ENCODE assay signal across 1 fruit fly cellular context in the genomic region with DNA sequence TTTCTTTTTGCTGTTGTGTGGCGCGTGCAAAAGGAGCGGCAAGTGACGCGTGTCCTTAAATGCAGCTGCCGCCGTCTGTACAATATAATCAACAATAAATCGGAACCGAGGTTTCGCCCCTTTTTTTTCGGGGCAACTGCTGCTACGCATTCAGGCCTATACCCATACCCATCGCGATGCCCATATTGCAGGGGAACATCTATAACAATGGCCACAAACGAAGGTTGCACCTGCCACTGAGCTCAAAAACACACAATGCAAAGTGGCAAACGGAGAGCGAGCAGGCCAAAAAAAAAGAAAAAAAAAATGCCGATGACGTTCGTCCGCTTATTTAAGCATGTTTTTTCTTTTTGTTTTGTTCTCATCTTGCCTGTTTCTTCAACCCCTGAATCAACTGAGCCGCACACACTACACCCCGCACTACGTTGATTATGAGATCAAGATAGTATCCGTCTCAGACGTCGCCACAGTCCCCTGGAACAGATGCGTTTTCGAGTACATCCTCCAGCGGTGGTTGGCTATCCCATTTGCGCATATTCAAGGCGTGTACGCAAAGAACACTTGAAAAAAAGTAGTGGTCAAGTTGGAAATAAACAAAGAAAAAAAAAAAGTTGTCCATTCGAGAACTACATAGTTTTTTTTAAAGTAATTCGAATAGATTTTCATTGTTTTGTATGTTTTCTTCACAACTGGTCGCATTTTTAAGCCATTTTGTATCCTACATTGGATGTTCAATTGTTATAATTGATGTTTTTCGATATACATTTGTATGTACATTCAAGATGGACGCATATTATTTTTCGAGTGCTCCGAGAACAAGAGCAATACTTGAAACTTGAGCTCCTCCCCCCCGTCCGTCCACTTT.
A peak's percentile ranks its signal among the peaks of the same experiment; 100 is the strongest.
TF ChIP-seq lines count a peak whose summit lies in the region.

No protein-coding gene starts in this region.

TF ChIP-seq in whole organism, embryonic, 481 proteins besides CTCF, POLR2A, EP300 and RAD21 (continued from another document):
- no peak for TF ChIP-seq psq (GFP tag; optimal IDR thresholded peaks at IDR 0.05; lab: Kevin White, UChicago)
- no peak for TF ChIP-seq Kr (GFP tag; optimal IDR thresholded peaks at IDR 0.05; lab: Kevin White, UChicago)
- no peak for TF ChIP-seq az2 (GFP tag; optimal IDR thresholded peaks at IDR 0.05; lab: Kevin White, UChicago)
- no peak for TF ChIP-seq CG3847 (GFP tag; IDR thresholded peaks at IDR 0.05; lab: Robert Waterston, UW)
- no peak for TF ChIP-seq CG14014 (GFP tag; IDR thresholded peaks at IDR 0.05; lab: Robert Waterston, UW)
- no peak for TF ChIP-seq GATAe (GFP tag; conservative IDR thresholded peaks at IDR 0.05; lab: Robert Waterston, UW)
- TF ChIP-seq NFAT (GFP tag; IDR thresholded peaks at IDR 0.05; lab: Robert Waterston, UW) = no peak
- no peak for TF ChIP-seq lbe (GFP tag; optimal IDR thresholded peaks at IDR 0.05; lab: Kevin White, UChicago)
- no peak for TF ChIP-seq pzg (GFP tag; optimal IDR thresholded peaks at IDR 0.05; lab: Kevin White, UChicago)
- TF ChIP-seq Hr39 (optimal IDR thresholded peaks at IDR 0.05; lab: Kevin White, UChicago) = no peak
- no peak for TF ChIP-seq ttk (GFP tag; IDR thresholded peaks at IDR 0.05; lab: Robert Waterston, UW)
- TF ChIP-seq wek (GFP tag; optimal IDR thresholded peaks at IDR 0.05; lab: Kevin White, UChicago) = no peak
- no peak for TF ChIP-seq Ets65A (GFP tag; lab: Kevin White, UChicago)
- TF ChIP-seq CG34422 (GFP tag; IDR thresholded peaks at IDR 0.05; lab: Robert Waterston, UW) = no peak
- no peak for TF ChIP-seq odd (GFP tag; optimal IDR thresholded peaks at IDR 0.05; lab: Kevin White, UChicago)
- no peak for TF ChIP-seq HLHmδ (GFP tag; optimal IDR thresholded peaks at IDR 0.05; lab: Kevin White, UChicago)
- no peak for TF ChIP-seq Rx (GFP tag; IDR thresholded peaks at IDR 0.05; lab: Robert Waterston, UW)
- no peak for TF ChIP-seq sug (tag; optimal IDR thresholded peaks at IDR 0.05; lab: Kevin White, UChicago)
- TF ChIP-seq ewg (GFP tag; optimal IDR thresholded peaks at IDR 0.05; lab: Kevin White, UChicago) = no peak
- TF ChIP-seq CG15696 (tag; optimal IDR thresholded peaks at IDR 0.05; lab: Kevin White, UChicago) = peak; percentile 64
- no peak for TF ChIP-seq CoRest (tag; optimal IDR thresholded peaks at IDR 0.05; lab: Kevin White, UChicago)
- TF ChIP-seq Dad (GFP tag; optimal IDR thresholded peaks at IDR 0.05; lab: Kevin White, UChicago) = no peak
- peak; percentile 91 for TF ChIP-seq sens (GFP tag; lab: Kevin White, UChicago)
- TF ChIP-seq phol (tag; optimal IDR thresholded peaks at IDR 0.05; lab: Kevin White, UChicago) = peak; percentile 47
- no peak for TF ChIP-seq CG13624 (GFP tag; optimal IDR thresholded peaks at IDR 0.05; lab: Kevin White, UChicago)
- no peak for TF ChIP-seq CG4820 (GFP tag; optimal IDR thresholded peaks at IDR 0.05; lab: Kevin White, UChicago)
- peak; percentile 94 for TF ChIP-seq pros (GFP tag; optimal IDR thresholded peaks at IDR 0.05; lab: Kevin White, UChicago)
- TF ChIP-seq CG14667 (GFP tag; IDR thresholded peaks at IDR 0.05; lab: Robert Waterston, UW) = no peak
- no peak for TF ChIP-seq CG13894 (tag; optimal IDR thresholded peaks at IDR 0.05; lab: Kevin White, UChicago)
- TF ChIP-seq sd (tag; optimal IDR thresholded peaks at IDR 0.05; lab: Kevin White, UChicago) = no peak
- TF ChIP-seq chn (GFP tag; optimal IDR thresholded peaks at IDR 0.05; lab: Kevin White, UChicago) = no peak
- TF ChIP-seq CG6254 (GFP tag; optimal IDR thresholded peaks at IDR 0.05; lab: Kevin White, UChicago) = no peak
- TF ChIP-seq CG1647 (GFP tag; optimal IDR thresholded peaks at IDR 0.05; lab: Kevin White, UChicago) = no peak
- no peak for TF ChIP-seq h (optimal IDR thresholded peaks at IDR 0.05; lab: Kevin White, UChicago)
- no peak for TF ChIP-seq CG9437 (GFP tag; optimal IDR thresholded peaks at IDR 0.05; lab: Kevin White, UChicago)
- TF ChIP-seq bcd (GFP tag; optimal IDR thresholded peaks at IDR 0.05; lab: Kevin White, UChicago) = no peak
- no peak for TF ChIP-seq cg (GFP tag; optimal IDR thresholded peaks at IDR 0.05; lab: Kevin White, UChicago)
- peak; percentile 49 for TF ChIP-seq dmrt11E (tag; optimal IDR thresholded peaks at IDR 0.05; lab: Kevin White, UChicago)
- TF ChIP-seq CG18764 (GFP tag; optimal IDR thresholded peaks at IDR 0.05; lab: Kevin White, UChicago) = no peak
- TF ChIP-seq CG6813 (GFP tag; optimal IDR thresholded peaks at IDR 0.05; lab: Kevin White, UChicago) = peak; percentile 6
- no peak for TF ChIP-seq CG9215 (GFP tag; IDR thresholded peaks at IDR 0.05; lab: Robert Waterston, UW)
- TF ChIP-seq zf30C (GFP tag; optimal IDR thresholded peaks at IDR 0.05; lab: Kevin White, UChicago) = peak; percentile 91
- TF ChIP-seq CG8290 (GFP tag; optimal IDR thresholded peaks at IDR 0.05; lab: Kevin White, UChicago) = no peak
- TF ChIP-seq CG8290 (tag; optimal IDR thresholded peaks at IDR 0.05; lab: Kevin White, UChicago) = no peak
- peak; percentile 69 for TF ChIP-seq D (optimal IDR thresholded peaks at IDR 0.05; lab: Kevin White, UChicago)
- no peak for TF ChIP-seq D (GFP tag; optimal IDR thresholded peaks at IDR 0.05; lab: Kevin White, UChicago)
- peak; percentile 43 for TF ChIP-seq CG17359 (tag; optimal IDR thresholded peaks at IDR 0.05; lab: Kevin White, UChicago)
- TF ChIP-seq gsb (GFP tag; IDR thresholded peaks at IDR 0.05; lab: Robert Waterston, UW) = no peak
- peak; percentile 9 for TF ChIP-seq Chrac-16 (GFP tag; optimal IDR thresholded peaks at IDR 0.05; lab: Kevin White, UChicago)
- no peak for TF ChIP-seq CG17612 (GFP tag; IDR thresholded peaks at IDR 0.05; lab: Robert Waterston, UW)
- TF ChIP-seq CG10462 (GFP tag; optimal IDR thresholded peaks at IDR 0.05; lab: Kevin White, UChicago) = no peak
- no peak for TF ChIP-seq Dref (GFP tag; IDR thresholded peaks at IDR 0.05; lab: Robert Waterston, UW)
- peak; percentile 3 for TF ChIP-seq Ssrp (tag; optimal IDR thresholded peaks at IDR 0.05; lab: Kevin White, UChicago)
- no peak for TF ChIP-seq CrebB (tag; optimal IDR thresholded peaks at IDR 0.05; lab: Kevin White, UChicago)
- no peak for TF ChIP-seq gcm (GFP tag; optimal IDR thresholded peaks at IDR 0.05; lab: Kevin White, UChicago)
- TF ChIP-seq grn (GFP tag; optimal IDR thresholded peaks at IDR 0.05; lab: Kevin White, UChicago) = peak; percentile 70
- no peak for TF ChIP-seq CG3163 (GFP tag; optimal IDR thresholded peaks at IDR 0.05; lab: Kevin White, UChicago)
- TF ChIP-seq vfl (GFP tag; optimal IDR thresholded peaks at IDR 0.05; lab: Kevin White, UChicago) = no peak
- TF ChIP-seq Ets97D (GFP tag; optimal IDR thresholded peaks at IDR 0.05; lab: Kevin White, UChicago) = no peak
- TF ChIP-seq CG18599 (GFP tag; optimal IDR thresholded peaks at IDR 0.05; lab: Kevin White, UChicago) = no peak
- no peak for TF ChIP-seq CG32767 (GFP tag; IDR thresholded peaks at IDR 0.05; lab: Robert Waterston, UW)
- no peak for TF ChIP-seq lilli (GFP tag; optimal IDR thresholded peaks at IDR 0.05; lab: Kevin White, UChicago)
- TF ChIP-seq CG34224 (GFP tag; IDR thresholded peaks at IDR 0.05; lab: Robert Waterston, UW; ENCODE audit: partially characterized antibody) = no peak
- no peak for TF ChIP-seq pan (optimal IDR thresholded peaks at IDR 0.05; lab: Kevin White, UChicago)
- no peak for TF ChIP-seq pan (GFP tag; optimal IDR thresholded peaks at IDR 0.05 in 1 of 2, IDR thresholded peaks at IDR 0.05 in 1 of 2)
- TF ChIP-seq sob (GFP tag; IDR thresholded peaks at IDR 0.05; lab: Robert Waterston, UW) = no peak
- TF ChIP-seq Pdp1 (GFP tag; optimal IDR thresholded peaks at IDR 0.05; lab: Kevin White, UChicago) = peak in 1 of 2 experiments; percentile 0
- no peak for TF ChIP-seq pb (GFP tag; optimal IDR thresholded peaks at IDR 0.05; lab: Kevin White, UChicago)
- TF ChIP-seq CG10366 (GFP tag; IDR thresholded peaks at IDR 0.05; lab: Robert Waterston, UW) = no peak
- TF ChIP-seq chif (GFP tag; optimal IDR thresholded peaks at IDR 0.05; lab: Kevin White, UChicago) = peak in 1 of 2 experiments; percentile 35
- no peak for TF ChIP-seq aop (GFP tag; IDR thresholded peaks at IDR 0.05; lab: Robert Waterston, UW)
- TF ChIP-seq danr (GFP tag; IDR thresholded peaks at IDR 0.05; lab: Robert Waterston, UW) = no peak
- TF ChIP-seq Sox102F (GFP tag; optimal IDR thresholded peaks at IDR 0.05; lab: Kevin White, UChicago) = no peak
- no peak for TF ChIP-seq D19B (GFP tag; optimal IDR thresholded peaks at IDR 0.05; lab: Kevin White, UChicago)
- TF ChIP-seq H15 (GFP tag; IDR thresholded peaks at IDR 0.05; lab: Robert Waterston, UW) = no peak
- no peak for TF ChIP-seq prd (optimal IDR thresholded peaks at IDR 0.05; lab: Kevin White, UChicago)
- no peak for TF ChIP-seq prd (GFP tag; IDR thresholded peaks at IDR 0.05; lab: Robert Waterston, UW)
- no peak for TF ChIP-seq zen2 (GFP tag; IDR thresholded peaks at IDR 0.05; lab: Robert Waterston, UW; ENCODE audit: partially characterized antibody)
- TF ChIP-seq fu2 (GFP tag; optimal IDR thresholded peaks at IDR 0.05; lab: Kevin White, UChicago) = no peak
- TF ChIP-seq CG7372 (GFP tag; IDR thresholded peaks at IDR 0.05; lab: Robert Waterston, UW) = no peak
- TF ChIP-seq CG3407 (GFP tag; optimal IDR thresholded peaks at IDR 0.05; lab: Kevin White, UChicago) = no peak
- TF ChIP-seq Sin3A (optimal IDR thresholded peaks at IDR 0.05; lab: Kevin White, UChicago) = no peak
- TF ChIP-seq toy (GFP tag; IDR thresholded peaks at IDR 0.05; lab: Robert Waterston, UW) = no peak
- no peak for TF ChIP-seq Adf1 (GFP tag; IDR thresholded peaks at IDR 0.05; lab: Robert Waterston, UW)
- TF ChIP-seq CG9932 (GFP tag; IDR thresholded peaks at IDR 0.05; lab: Robert Waterston, UW) = no peak
- no peak for TF ChIP-seq CG2678 (tag; optimal IDR thresholded peaks at IDR 0.05; lab: Kevin White, UChicago)
- no peak for TF ChIP-seq ara (GFP tag; IDR thresholded peaks at IDR 0.05; lab: Robert Waterston, UW)
- no peak for TF ChIP-seq jing (GFP tag; optimal IDR thresholded peaks at IDR 0.05; lab: Kevin White, UChicago)
- TF ChIP-seq CG30431 (GFP tag; optimal IDR thresholded peaks at IDR 0.05; lab: Kevin White, UChicago) = no peak
- no peak for TF ChIP-seq peb (GFP tag; IDR thresholded peaks at IDR 0.05; lab: Robert Waterston, UW)
- TF ChIP-seq CG10959 (GFP tag; IDR thresholded peaks at IDR 0.05; lab: Robert Waterston, UW) = no peak
- no peak for TF ChIP-seq Dip3 (GFP tag; optimal IDR thresholded peaks at IDR 0.05; lab: Kevin White, UChicago)
- no peak for TF ChIP-seq CG13296 (GFP tag; optimal IDR thresholded peaks at IDR 0.05; lab: Kevin White, UChicago)
- TF ChIP-seq C15 (GFP tag; IDR thresholded peaks at IDR 0.05; lab: Robert Waterston, UW) = no peak
- TF ChIP-seq CG8944 (GFP tag; optimal IDR thresholded peaks at IDR 0.05; lab: Kevin White, UChicago) = no peak
- no peak for TF ChIP-seq kay (GFP tag; optimal IDR thresholded peaks at IDR 0.05; lab: Kevin White, UChicago)
- peak; percentile 43 for TF ChIP-seq nom (GFP tag; optimal IDR thresholded peaks at IDR 0.05; lab: Kevin White, UChicago)
- no peak for TF ChIP-seq Camta (GFP tag; optimal IDR thresholded peaks at IDR 0.05; lab: Kevin White, UChicago)
- TF ChIP-seq CG10979 (tag; optimal IDR thresholded peaks at IDR 0.05; lab: Kevin White, UChicago) = peak; percentile 51
- TF ChIP-seq croc (GFP tag; conservative IDR thresholded peaks at IDR 0.05; lab: Robert Waterston, UW) = no peak
- no peak for TF ChIP-seq Sry-β (GFP tag; optimal IDR thresholded peaks at IDR 0.05; lab: Kevin White, UChicago)
- no peak for TF ChIP-seq Poxn (GFP tag; IDR thresholded peaks at IDR 0.05; lab: Robert Waterston, UW)
- no peak for TF ChIP-seq otp (GFP tag; IDR thresholded peaks at IDR 0.05; lab: Robert Waterston, UW)
- no peak for TF ChIP-seq NK7.1 (GFP tag; optimal IDR thresholded peaks at IDR 0.05; lab: Kevin White, UChicago)
- no peak for TF ChIP-seq cad (GFP tag; optimal IDR thresholded peaks at IDR 0.05; lab: Kevin White, UChicago)
- no peak for TF ChIP-seq Gug (GFP tag; IDR thresholded peaks at IDR 0.05; lab: Robert Waterston, UW)
- no peak for TF ChIP-seq CG11456 (GFP tag; IDR thresholded peaks at IDR 0.05; lab: Robert Waterston, UW)
- no peak for TF ChIP-seq Awh (GFP tag; IDR thresholded peaks at IDR 0.05; lab: Robert Waterston, UW)
- TF ChIP-seq emc (GFP tag; optimal IDR thresholded peaks at IDR 0.05; lab: Kevin White, UChicago) = no peak
- no peak for TF ChIP-seq CG9876 (GFP tag; optimal IDR thresholded peaks at IDR 0.05; lab: Kevin White, UChicago)
- TF ChIP-seq sisA (GFP tag; IDR thresholded peaks at IDR 0.05; lab: Robert Waterston, UW) = no peak
- peak; percentile 1 for TF ChIP-seq Blimp-1 (GFP tag; optimal IDR thresholded peaks at IDR 0.05; lab: Kevin White, UChicago)
- TF ChIP-seq BtbVII (GFP tag; optimal IDR thresholded peaks at IDR 0.05; lab: Kevin White, UChicago) = no peak
- no peak for TF ChIP-seq Scr (GFP tag; IDR thresholded peaks at IDR 0.05; lab: Robert Waterston, UW; ENCODE audit: partially characterized antibody)
- no peak for TF ChIP-seq CG14860 (GFP tag; IDR thresholded peaks at IDR 0.05; lab: Robert Waterston, UW; ENCODE audit: partially characterized antibody)
- no peak for TF ChIP-seq slou (GFP tag; optimal IDR thresholded peaks at IDR 0.05; lab: Kevin White, UChicago)
- no peak for TF ChIP-seq CG9797 (GFP tag; optimal IDR thresholded peaks at IDR 0.05; lab: Kevin White, UChicago)
- no peak for TF ChIP-seq ken (GFP tag; IDR thresholded peaks at IDR 0.05; lab: Robert Waterston, UW)
- TF ChIP-seq Optix (GFP tag; IDR thresholded peaks at IDR 0.05; lab: Robert Waterston, UW) = no peak
- TF ChIP-seq Fer1 (GFP tag; optimal IDR thresholded peaks at IDR 0.05; lab: Kevin White, UChicago) = no peak
- no peak for TF ChIP-seq PHDP (tag; optimal IDR thresholded peaks at IDR 0.05; lab: Kevin White, UChicago)
- no peak for TF ChIP-seq Fer2 (tag; optimal IDR thresholded peaks at IDR 0.05; lab: Kevin White, UChicago)
- TF ChIP-seq Antp (GFP tag; optimal IDR thresholded peaks at IDR 0.05; lab: Kevin White, UChicago) = no peak
TF ChIP-seq in whole organism, embryonic: peak in this region for 50.
